Worm (Caenorhabditis elegans): ENCODE data around the gene sra-3.

DNA sequence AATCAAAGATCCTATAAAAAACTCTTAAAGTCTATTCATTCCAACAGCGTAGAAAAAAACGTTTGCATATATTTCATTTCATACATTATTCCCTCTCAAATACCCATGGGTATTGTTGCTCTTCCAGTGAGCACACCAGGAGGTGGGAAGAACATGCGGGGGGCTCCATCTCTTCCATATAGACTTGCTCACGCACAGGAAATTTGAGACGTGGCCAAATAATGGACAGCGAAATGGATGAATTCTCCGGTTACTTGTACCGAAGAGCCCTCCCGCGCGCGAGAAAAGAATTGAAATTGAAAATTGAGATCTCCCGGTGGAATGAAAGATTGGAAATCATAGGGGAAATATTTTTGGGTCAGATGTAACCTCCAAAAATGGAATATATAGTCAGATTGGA, 37.0 kb upstream of the sra-3 start:
- TF ChIP-seq hpl-2 (GFP tag; optimal IDR thresholded peaks at IDR 0.05) (no peak), lin-15B (tag; optimal IDR thresholded peaks at IDR 0.05) (no peak), mef-2 (tag; optimal IDR thresholded peaks at IDR 0.05) (no peak), aly-2 (tag; optimal IDR thresholded peaks at IDR 0.05) (no peak), ama-1 (optimal IDR thresholded peaks at IDR 0.05) (no peak)

Measured in whole organism, L1 larva.